Worm (Caenorhabditis elegans) whole organism, L2 larva: ENCODE data around the gene K09C6.7.
"Not testable (repeated sequence)": the region's sequence is repeated elsewhere in the genome, so short reads cannot be mapped to it uniquely, and the experiment has no call there.

Experiments
- R02D3.7 ChIP-seq: fragments of 150-350 bp; optimal IDR thresholded peaks from 2 replicates; lab custom pipeline; 2014; ENCODE audit warnings: missing biosample characterization, missing genetic modification characterization
- Y55F3AM.14 ChIP-seq: fragments of 200-800 bp; sonication (Bioruptor generic); optimal IDR thresholded peaks from 2 replicates; lab custom pipeline; 2018; ENCODE audit warnings: mild to moderate bottlenecking, missing genetic modification characterization, missing compliant biosample characterization
- ZK546.5 ChIP-seq: sonication (generic microtip); optimal IDR thresholded peaks from 2 replicates; lab custom pipeline; 2017; ENCODE audit warnings: missing biosample characterization, missing genetic modification characterization
- alr-1 ChIP-seq: fragments of 150-350 bp; optimal IDR thresholded peaks from 2 replicates; lab custom pipeline; 2014; ENCODE audit warnings: missing biosample characterization, missing genetic modification characterization
- ama-1 ChIP-seq: fragments of 150-350 bp; optimal IDR thresholded peaks from 2 replicates; lab custom pipeline; 2018; ENCODE audit warnings: inconsistent platforms
- blmp-1 ChIP-seq: sonication (generic microtip); optimal IDR thresholded peaks from 2 replicates; lab custom pipeline; 2017; ENCODE audit warnings: missing genetic modification characterization, mild to moderate bottlenecking, missing compliant biosample characterization, antibody characterized with exemption, moderate library complexity; ENCODE audit not compliant: insufficient read depth
- ceh-16 ChIP-seq: fragments of 150-350 bp; optimal IDR thresholded peaks from 2 replicates; lab custom pipeline; 2014; ENCODE audit warnings: missing biosample characterization, missing genetic modification characterization
- ceh-82 ChIP-seq: fragments of 150-350 bp; optimal IDR thresholded peaks from 2 replicates; lab custom pipeline; 2014; ENCODE audit warnings: missing biosample characterization, missing genetic modification characterization
- crh-2 ChIP-seq: sonication (generic microtip); optimal IDR thresholded peaks from 2 replicates; lab custom pipeline; 2017; ENCODE audit warnings: missing biosample characterization, missing genetic modification characterization
- dmd-4 ChIP-seq: sonication (generic microtip); optimal IDR thresholded peaks from 2 replicates; lab custom pipeline; 2017; ENCODE audit warnings: missing biosample characterization, missing genetic modification characterization
- egl-27 ChIP-seq: sonication (generic microtip); optimal IDR thresholded peaks from 3 replicates; lab custom pipeline; 2017; ENCODE audit warnings: missing biosample characterization, missing genetic modification reagents, missing genetic modification characterization
- elt-1 ChIP-seq: fragments of 150-350 bp; optimal IDR thresholded peaks from 2 replicates; lab custom pipeline; 2014; ENCODE audit warnings: missing biosample characterization, missing genetic modification characterization
- elt-3 ChIP-seq: sonication (generic microtip); optimal IDR thresholded peaks from 2 replicates; lab custom pipeline; 2017; ENCODE audit warnings: missing biosample characterization, missing genetic modification characterization
- gmeb-1 ChIP-seq: fragments of 150-350 bp; optimal IDR thresholded peaks from 2 replicates; lab custom pipeline; 2014; ENCODE audit warnings: missing biosample characterization, missing genetic modification characterization
- lin-11 ChIP-seq: fragments of 150-350 bp; sonication (generic microtip); optimal IDR thresholded peaks from 2 replicates; lab custom pipeline; 2014; ENCODE audit warnings: missing biosample characterization, missing genetic modification characterization, inconsistent platforms, mixed read lengths
- lin-39 ChIP-seq: fragments of 150-350 bp; optimal IDR thresholded peaks from 2 replicates; lab custom pipeline; 2014; ENCODE audit warnings: missing biosample characterization, missing genetic modification reagents, missing genetic modification characterization
- lsy-2 ChIP-seq, 2 experiments: fragments of 150-350 bp in 1 of 2; sonication (generic microtip) in 1 of 2; optimal IDR thresholded peaks; 2 replicates each; lab custom pipeline; 2014 to 2017; ENCODE audit warnings: missing biosample characterization in 2 of 2, missing genetic modification characterization in 2 of 2
- mab-5 ChIP-seq: fragments of 150-350 bp; optimal IDR thresholded peaks from 2 replicates; lab custom pipeline; 2014; ENCODE audit warnings: missing biosample characterization, missing genetic modification characterization
- mdl-1 ChIP-seq, 2 experiments: fragments of 150-350 bp in 1 of 2; sonication (generic microtip) in 1 of 2; optimal IDR thresholded peaks; 2 replicates each; lab custom pipeline; 2017; ENCODE audit warnings: missing biosample characterization in 2 of 2, missing genetic modification characterization in 2 of 2
- nhr-11 ChIP-seq: fragments of 150-350 bp; optimal IDR thresholded peaks from 2 replicates; lab custom pipeline; 2014; ENCODE audit warnings: missing biosample characterization, missing genetic modification characterization
- nhr-12 ChIP-seq: fragments of 150-350 bp; optimal IDR thresholded peaks from 2 replicates; lab custom pipeline; 2014; ENCODE audit warnings: missing biosample characterization, missing genetic modification characterization
- nhr-129 ChIP-seq: fragments of 150-350 bp; optimal IDR thresholded peaks from 2 replicates; lab custom pipeline; 2014; ENCODE audit warnings: missing biosample characterization, missing genetic modification characterization
- nhr-21 ChIP-seq: fragments of 150-350 bp; optimal IDR thresholded peaks from 2 replicates; lab custom pipeline; 2014; ENCODE audit warnings: missing biosample characterization, missing genetic modification characterization
- nhr-23 ChIP-seq: fragments of 150-350 bp; optimal IDR thresholded peaks from 2 replicates; lab custom pipeline; 2014; ENCODE audit warnings: missing biosample characterization, missing genetic modification reagents, missing genetic modification characterization
- nhr-237 ChIP-seq: fragments of 150-350 bp; optimal IDR thresholded peaks from 2 replicates; lab custom pipeline; 2014; ENCODE audit warnings: missing biosample characterization, missing genetic modification characterization
- nhr-25 ChIP-seq: fragments of 150-350 bp; sonication (generic microtip); optimal IDR thresholded peaks from 3 replicates; lab custom pipeline; 2014; ENCODE audit warnings: missing biosample characterization, missing genetic modification characterization
- nhr-6 ChIP-seq: fragments of 150-350 bp; optimal IDR thresholded peaks from 2 replicates; lab custom pipeline; 2014; ENCODE audit warnings: missing biosample characterization, missing genetic modification characterization
- nhr-77 ChIP-seq: fragments of 150-350 bp; optimal IDR thresholded peaks from 2 replicates; lab custom pipeline; 2014; ENCODE audit warnings: missing biosample characterization, missing genetic modification characterization
- peb-1 ChIP-seq: fragments of 150-350 bp; optimal IDR thresholded peaks from 2 replicates; lab custom pipeline; 2014; ENCODE audit warnings: missing biosample characterization, missing genetic modification characterization
- skn-1 ChIP-seq: sonication (generic microtip); optimal IDR thresholded peaks from 2 replicates; lab custom pipeline; 2017; ENCODE audit warnings: missing biosample characterization, missing genetic modification characterization
- snpc-4 ChIP-seq: fragments of 150-350 bp; optimal IDR thresholded peaks from 2 replicates; lab custom pipeline; 2014; ENCODE audit warnings: missing biosample characterization, missing genetic modification characterization
- unc-39 ChIP-seq: fragments of 150-350 bp; optimal IDR thresholded peaks from 2 replicates; lab custom pipeline; 2014; ENCODE audit warnings: missing biosample characterization, missing genetic modification characterization
- unc-55 ChIP-seq: fragments of 150-350 bp; sonication (generic microtip); optimal IDR thresholded peaks from 3 replicates; lab custom pipeline; 2014; ENCODE audit warnings: missing biosample characterization, missing genetic modification reagents, missing genetic modification characterization
- unc-62 ChIP-seq: fragments of 150-350 bp; optimal IDR thresholded peaks from 2 replicates; lab custom pipeline; 2014; ENCODE audit warnings: missing biosample characterization, missing genetic modification reagents, missing genetic modification characterization
- zag-1 ChIP-seq: fragments of 150-350 bp; optimal IDR thresholded peaks from 2 replicates; lab custom pipeline; 2014; ENCODE audit warnings: missing biosample characterization, missing genetic modification characterization
- ztf-1 ChIP-seq: fragments of 200-800 bp; sonication (Bioruptor generic); conservative IDR thresholded peaks from 2 replicates; pipeline ENCODE4 v1.3.6; 2022; ENCODE audit warnings: missing genetic modification characterization, missing compliant biosample characterization
- ztf-11 ChIP-seq: sonication (generic microtip); optimal IDR thresholded peaks from 2 replicates; lab custom pipeline; 2017; ENCODE audit warnings: missing biosample characterization, missing genetic modification characterization
- ztf-4 ChIP-seq: fragments of 150-350 bp; optimal IDR thresholded peaks from 2 replicates; lab custom pipeline; 2014; ENCODE audit warnings: missing biosample characterization, missing genetic modification characterization

The K09C6.7 gene

DNA sequence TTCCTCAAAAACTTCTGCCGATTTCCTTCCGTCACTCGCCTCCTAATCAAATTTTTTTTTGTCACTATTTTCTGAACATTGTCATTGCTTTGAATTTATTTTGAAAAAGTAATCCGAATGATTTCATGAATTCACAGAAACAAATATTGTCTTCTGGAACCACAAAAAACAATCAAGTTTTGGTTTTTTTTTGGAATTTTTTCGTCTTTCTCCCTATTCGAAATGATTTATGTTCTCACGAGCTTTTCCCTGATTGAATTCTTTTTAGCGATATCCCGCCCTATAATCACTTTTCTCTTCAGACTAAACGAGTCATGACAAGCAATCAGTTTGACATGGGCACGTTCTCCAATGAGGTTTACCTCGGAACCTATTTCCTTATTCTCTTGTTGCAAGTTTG, 5.5 kb downstream of the K09C6.7 start, which contains the start of gene F41H8.1:
TSS of gene F41H8.1 (plus strand) at position 301 of the 400 bp plus-strand sequence.
- no peak for TF ChIP-seq nhr-12
- TF ChIP-seq egl-27 (tag; lab: Kevin White, UChicago): no peak
- no peak for TF ChIP-seq unc-62 (GFP tag; lab: Kevin White, UChicago)
- TF ChIP-seq alr-1 (tag; lab: Kevin White, UChicago): no peak
- no peak for TF ChIP-seq nhr-23
- no peak for TF ChIP-seq lin-39 (tag; lab: Kevin White, UChicago)
- TF ChIP-seq nhr-21: no peak
- TF ChIP-seq nhr-11 (tag; lab: Kevin White, UChicago): no peak
- TF ChIP-seq elt-1: no peak
- TF ChIP-seq ztf-11 (tag; lab: Kevin White, UChicago): no peak
- no peak for TF ChIP-seq dmd-4 (tag; lab: Kevin White, UChicago)
- no peak for TF ChIP-seq gmeb-1 (tag; lab: Kevin White, UChicago)
- no peak for TF ChIP-seq nhr-237 (tag; lab: Kevin White, UChicago)
- no peak for TF ChIP-seq ama-1 (lab: Kevin White, UChicago)
- TF ChIP-seq unc-55: no peak
- TF ChIP-seq unc-39 (tag; lab: Kevin White, UChicago): no peak
- no peak for TF ChIP-seq R02D3.7 (tag; lab: Kevin White, UChicago)
- no peak for TF ChIP-seq mab-5
- TF ChIP-seq crh-2: no peak

DNA sequence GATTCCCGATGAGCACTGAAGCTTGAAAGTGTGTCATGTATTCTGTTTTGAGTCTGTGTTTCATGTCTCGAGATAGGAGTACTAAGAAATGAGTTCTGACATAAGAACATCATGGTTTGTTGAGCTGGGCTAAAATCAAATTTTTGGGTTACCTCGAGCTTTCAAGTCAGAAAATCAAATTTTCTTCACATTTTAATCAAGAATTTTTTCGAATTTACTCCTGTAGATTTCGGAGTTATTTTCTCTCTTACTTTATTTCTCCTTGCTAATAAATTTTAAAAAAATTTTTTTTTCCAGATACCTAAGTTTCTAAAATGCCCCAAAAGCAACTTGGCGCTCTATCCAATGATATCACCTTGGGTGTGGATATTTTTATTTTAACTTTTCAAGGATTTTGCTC, 12.8 kb downstream of the K09C6.7 start, which contains the start of gene F41H8.2:
TSS of gene F41H8.2 (plus strand) at position 301 of the 400 bp plus-strand sequence.
- no peak for TF ChIP-seq nhr-129 (tag; lab: Kevin White, UChicago)
- no peak for TF ChIP-seq ztf-4 (tag; lab: Kevin White, UChicago)
- no peak for TF ChIP-seq ztf-11 (tag; lab: Kevin White, UChicago)
- no peak for TF ChIP-seq nhr-21

DNA sequence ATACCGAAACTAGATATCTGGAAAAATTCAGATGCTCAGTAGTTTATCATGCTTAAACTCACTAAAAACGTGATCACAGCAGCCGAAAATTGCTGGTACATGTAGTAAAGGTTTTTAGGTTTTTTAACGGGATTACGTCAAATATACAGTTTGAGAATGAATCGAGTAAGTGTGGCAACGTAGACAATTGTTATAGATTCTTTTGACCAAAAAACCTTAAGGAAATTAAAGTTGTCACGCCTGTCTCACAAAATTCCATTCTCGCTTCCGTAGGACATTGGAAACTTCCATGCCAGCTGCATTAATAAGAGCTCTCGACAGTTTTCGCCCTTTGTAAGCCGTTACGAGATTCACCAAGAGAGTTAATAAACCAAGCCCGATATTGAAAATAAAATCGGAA, 16.0 kb downstream of the K09C6.7 start, which contains the start of gene srx-31:
TSS of gene srx-31 (minus strand) at position 101 of the 400 bp plus-strand sequence.
- not testable (repeated sequence) for TF ChIP-seq crh-2; elt-3 (tag; lab: Kevin White, UChicago); mdl-1 (tag; optimal IDR thresholded peaks at IDR 0.05; lab: Kevin White, UChicago)

DNA sequence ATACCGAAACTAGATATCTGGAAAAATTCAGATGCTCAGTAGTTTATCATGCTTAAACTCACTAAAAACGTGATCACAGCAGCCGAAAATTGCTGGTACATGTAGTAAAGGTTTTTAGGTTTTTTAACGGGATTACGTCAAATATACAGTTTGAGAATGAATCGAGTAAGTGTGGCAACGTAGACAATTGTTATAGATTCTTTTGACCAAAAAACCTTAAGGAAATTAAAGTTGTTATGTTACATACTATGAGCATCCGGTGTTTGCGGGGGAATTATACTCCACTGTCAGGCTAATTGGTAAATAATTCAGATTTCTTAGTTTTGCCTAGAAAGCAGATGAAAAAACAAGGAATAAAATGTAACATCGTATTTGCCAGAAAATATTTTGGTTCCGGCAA, 18.3 kb downstream of the K09C6.7 start, which contains the start of gene srx-32:
TSS of gene srx-32 (minus strand) at position 101 of the 400 bp plus-strand sequence.
- TF ChIP-seq ZK546.5; gmeb-1 (tag; lab: Kevin White, UChicago); R02D3.7 (tag; lab: Kevin White, UChicago): not testable (repeated sequence)

DNA sequence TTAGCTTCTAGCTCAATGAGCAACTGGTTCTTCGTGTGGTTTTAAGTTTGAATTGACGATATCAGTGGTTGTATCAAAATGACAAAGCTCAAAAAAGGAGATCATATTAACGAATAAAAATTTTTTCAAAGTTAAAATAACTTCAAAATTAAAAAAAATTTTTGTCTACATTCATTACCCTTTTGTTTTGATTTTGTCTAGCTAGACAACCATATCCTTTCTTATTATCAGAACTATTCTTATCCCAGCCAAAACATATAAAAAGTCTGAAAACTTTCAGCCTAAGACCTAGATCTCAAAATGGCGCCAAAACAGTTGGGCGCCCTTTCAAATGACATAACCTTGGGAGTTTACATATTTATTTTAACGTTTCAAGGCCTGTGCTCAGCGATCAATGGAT, 21.7 kb downstream of the K09C6.7 start, which contains the start of gene R13D11.1:
TSS of gene R13D11.1 (plus strand) at position 301 of the 400 bp plus-strand sequence.
- TF ChIP-seq ztf-11 (tag; lab: Kevin White, UChicago): no peak
- no peak for TF ChIP-seq ama-1 (lab: Kevin White, UChicago)
- no peak for TF ChIP-seq nhr-6
- TF ChIP-seq alr-1 (tag; lab: Kevin White, UChicago): no peak
- no peak for TF ChIP-seq skn-1 (tag; lab: Kevin White, UChicago)
- TF ChIP-seq zag-1: no peak
- TF ChIP-seq lsy-2 (tag; optimal IDR thresholded peaks at IDR 0.05; lab: Kevin White, UChicago): no peak
- no peak for TF ChIP-seq ceh-82 (tag; lab: Kevin White, UChicago)

DNA sequence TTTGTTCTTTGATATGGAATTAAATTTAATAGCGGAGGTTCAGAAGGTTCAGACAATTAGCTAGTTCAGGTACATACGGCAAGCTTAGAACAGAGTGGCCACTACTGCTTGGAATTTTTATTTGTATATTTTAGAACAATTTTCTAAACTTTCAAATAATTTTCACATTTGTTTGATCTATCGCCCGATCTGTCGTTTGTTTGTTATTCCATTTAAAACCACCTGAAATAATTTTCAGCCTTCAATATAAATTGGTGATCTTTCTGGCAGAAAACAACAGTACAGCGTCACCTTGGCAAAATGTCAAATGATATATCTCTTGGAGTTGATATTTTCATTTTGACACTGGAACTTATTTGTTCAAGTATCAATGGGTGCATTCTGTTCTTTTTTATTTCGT, 24.2 kb downstream of the K09C6.7 start, which contains the start of gene R13D11.3:
TSS of gene R13D11.3 (plus strand) at position 301 of the 400 bp plus-strand sequence.
- TF ChIP-seq skn-1 (tag; lab: Kevin White, UChicago) (no peak), nhr-25 (no peak), alr-1 (tag; lab: Kevin White, UChicago) (no peak), lsy-2 (tag; optimal IDR thresholded peaks at IDR 0.05; lab: Kevin White, UChicago) (no peak), Y55F3AM.14 (GFP tag; lab: Kevin White, UChicago) (no peak), nhr-77 (tag; lab: Kevin White, UChicago) (no peak), unc-55 (no peak), ztf-4 (tag; lab: Kevin White, UChicago) (no peak), elt-3 (tag; lab: Kevin White, UChicago) (no peak), nhr-11 (tag; lab: Kevin White, UChicago) (no peak), crh-2 (no peak), ceh-16 (no peak), lin-11 (tag; lab: Kevin White, UChicago) (no peak), mdl-1 (tag; optimal IDR thresholded peaks at IDR 0.05; lab: Kevin White, UChicago) (no peak), snpc-4 (tag; lab: Kevin White, UChicago) (no peak), nhr-129 (tag; lab: Kevin White, UChicago) (no peak), blmp-1 (no peak), R02D3.7 (tag; lab: Kevin White, UChicago) (no peak), ztf-1 (GFP tag; lab: Robert Waterston, UW) (no peak), peb-1 (no peak)
